Worm (Caenorhabditis elegans) whole organism, L2 larva: Measurements from ENCODE around the gene T19D12.2.

ENCODE experiments used
- alr-1 ChIP-seq: fragments of 150-350 bp; optimal IDR thresholded peaks from 2 replicates; lab custom pipeline; 2014; ENCODE audit warnings: missing biosample characterization, missing genetic modification characterization
- aly-2 ChIP-seq: fragments of 150-350 bp; optimal IDR thresholded peaks from 2 replicates; lab custom pipeline; 2014; ENCODE audit warnings: missing biosample characterization, missing genetic modification characterization
- egl-27 ChIP-seq: sonication (generic microtip); optimal IDR thresholded peaks from 3 replicates; lab custom pipeline; 2017; ENCODE audit warnings: missing biosample characterization, missing genetic modification reagents, missing genetic modification characterization
- mab-5 ChIP-seq: fragments of 150-350 bp; optimal IDR thresholded peaks from 2 replicates; lab custom pipeline; 2014; ENCODE audit warnings: missing biosample characterization, missing genetic modification characterization
- nhr-11 ChIP-seq: fragments of 150-350 bp; optimal IDR thresholded peaks from 2 replicates; lab custom pipeline; 2014; ENCODE audit warnings: missing biosample characterization, missing genetic modification characterization
- nhr-12 ChIP-seq: fragments of 150-350 bp; optimal IDR thresholded peaks from 2 replicates; lab custom pipeline; 2014; ENCODE audit warnings: missing biosample characterization, missing genetic modification characterization
- nhr-237 ChIP-seq: fragments of 150-350 bp; optimal IDR thresholded peaks from 2 replicates; lab custom pipeline; 2014; ENCODE audit warnings: missing biosample characterization, missing genetic modification characterization
- nhr-25 ChIP-seq: fragments of 150-350 bp; sonication (generic microtip); optimal IDR thresholded peaks from 3 replicates; lab custom pipeline; 2014; ENCODE audit warnings: missing biosample characterization, missing genetic modification characterization
- skn-1 ChIP-seq: sonication (generic microtip); optimal IDR thresholded peaks from 2 replicates; lab custom pipeline; 2017; ENCODE audit warnings: missing biosample characterization, missing genetic modification characterization
- sma-3 ChIP-seq: sonication (generic microtip); optimal IDR thresholded peaks from 2 replicates; lab custom pipeline; 2016; ENCODE audit warnings: missing genetic modification reagents, missing genetic modification characterization, missing compliant biosample characterization
- zag-1 ChIP-seq: fragments of 150-350 bp; optimal IDR thresholded peaks from 2 replicates; lab custom pipeline; 2014; ENCODE audit warnings: missing biosample characterization, missing genetic modification characterization
- ztf-11 ChIP-seq: sonication (generic microtip); optimal IDR thresholded peaks from 2 replicates; lab custom pipeline; 2017; ENCODE audit warnings: missing biosample characterization, missing genetic modification characterization

DNA sequence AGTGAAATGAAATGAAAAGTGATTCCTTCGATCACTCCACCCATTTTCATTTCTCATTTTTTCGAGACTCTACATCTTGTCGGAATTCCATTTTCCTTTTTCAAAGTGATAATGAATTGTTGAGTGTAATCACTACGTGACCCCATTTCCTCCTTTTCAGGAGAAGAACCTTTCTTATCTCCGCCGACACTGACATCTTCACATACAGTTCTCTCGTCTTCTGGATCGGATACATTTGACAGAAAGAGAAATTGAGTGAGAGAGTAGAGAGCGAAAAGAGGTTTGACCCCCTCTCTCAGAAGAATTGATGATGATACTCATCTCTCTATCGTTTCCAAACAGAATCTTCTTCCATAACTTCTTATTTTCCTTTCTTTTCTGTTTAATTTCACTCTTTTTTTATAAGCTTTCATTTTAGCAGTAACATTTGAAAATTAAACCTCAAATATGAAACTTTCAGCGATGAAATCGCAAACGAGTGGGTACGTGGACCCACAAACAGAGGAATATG is 52.8 kb downstream of the T19D12.2 start, which contains the start of gene dpy-2:
- TF ChIP-seq nhr-25 (tag; lab: Kevin White, UChicago) = no peak
- TF ChIP-seq ztf-11 (tag; lab: Kevin White, UChicago) = no peak
- TF ChIP-seq nhr-237 (tag; lab: Kevin White, UChicago) = no peak
- no peak for TF ChIP-seq nhr-11 (tag; lab: Kevin White, UChicago)
- TF ChIP-seq mab-5 (tag; lab: Kevin White, UChicago) = no peak
- TF ChIP-seq alr-1 (tag; lab: Kevin White, UChicago) = no peak
- no peak for TF ChIP-seq egl-27 (tag; lab: Kevin White, UChicago)
- TF ChIP-seq skn-1 = no peak
- TF ChIP-seq sma-3 (GFP tag; lab: Kevin White, UChicago) = no peak
- TF ChIP-seq nhr-12 = no peak
- no peak for TF ChIP-seq aly-2 (tag; lab: Kevin White, UChicago)
- TF ChIP-seq zag-1 (tag; lab: Kevin White, UChicago) = no peak
